Worm (Caenorhabditis elegans): ENCODE data around the gene dhs-18.

- no peak for TF ChIP-seq him-1 (tag; optimal IDR thresholded peaks at IDR 0.05)
- no peak for TF ChIP-seq dao-5 (tag; optimal IDR thresholded peaks at IDR 0.05)
Observed at ce11 chrV:11087119-11087518, 40.5 kb upstream of the dhs-18 start.
